Worm (Caenorhabditis elegans): ENCODE measurements around the gene str-162.

- TF ChIP-seq ama-1 (optimal IDR thresholded peaks at IDR 0.05) (no peak), pha-4 (tag; optimal IDR thresholded peaks at IDR 0.05) (no peak), lin-11 (tag; optimal IDR thresholded peaks at IDR 0.05) (no peak), tbx-2 (tag; optimal IDR thresholded peaks at IDR 0.05) (no peak)
These were observed 36.8 kb downstream of the str-162 start, which contains the start of the genes best-6 and C09B9.2 for ce11 chrIV:5028978-5029377.

All from whole organism, late embryonic.